Fruit fly (Drosophila melanogaster) whole organism, embryonic: Measurements from ENCODE around the gene CG15435.
A peak's percentile ranks its signal among the peaks of the same experiment; 100 is the strongest.

Source experiments
- Abd-B ChIP-seq: fragments of 200-800 bp; sonication (Bioruptor generic); optimal IDR thresholded peaks from 2 replicates; lab custom pipeline; 2018; ENCODE audit warnings: missing biosample characterization, mild to moderate bottlenecking, missing genetic modification characterization, moderate library complexity
- Asciz ChIP-seq: fragments of 200-800 bp; sonication (Bioruptor generic); optimal IDR thresholded peaks from 2 replicates; lab custom pipeline; 2017; ENCODE audit warnings: missing biosample characterization, mild to moderate bottlenecking, missing genetic modification characterization, missing genetic modification reagents
- Blimp-1 ChIP-seq: fragments of 200-800 bp; sonication (Bioruptor generic); optimal IDR thresholded peaks from 3 replicates; lab custom pipeline; 2018; ENCODE audit warnings: missing biosample characterization, missing genetic modification characterization, mild to moderate bottlenecking, moderate library complexity, missing genetic modification reagents
- CG1024 ChIP-seq: fragments of 200-800 bp; sonication (Bioruptor generic); IDR thresholded peaks from 2 replicates; pipeline ENCODE4 v1.3.6; 2022; ENCODE audit warnings: missing biosample characterization, missing genetic modification characterization
- CG10431 ChIP-seq: fragments of 200-800 bp; sonication (Bioruptor generic); optimal IDR thresholded peaks from 3 replicates; lab custom pipeline; 2018; ENCODE audit warnings: missing biosample characterization, mild to moderate bottlenecking, missing genetic modification characterization
- CG10543 ChIP-seq: fragments of 200-800 bp; sonication (Bioruptor generic); optimal IDR thresholded peaks from 3 replicates; lab custom pipeline; 2017; ENCODE audit warnings: missing biosample characterization, mild to moderate bottlenecking, missing genetic modification characterization, moderate library complexity
- CG10565 ChIP-seq: fragments of 200-800 bp; sonication (Bioruptor generic); optimal IDR thresholded peaks from 3 replicates; lab custom pipeline; 2016; ENCODE audit warnings: missing biosample characterization, mild to moderate bottlenecking, missing genetic modification characterization
- CG11085 ChIP-seq: fragments of 200-800 bp; sonication (Bioruptor generic); IDR thresholded peaks from 2 replicates; pipeline ENCODE4 v1.3.6; 2022; ENCODE audit warnings: missing biosample characterization, missing genetic modification characterization
- CG1233 ChIP-seq: fragments of 200-800 bp; sonication (Bioruptor generic); optimal IDR thresholded peaks from 4 replicates; lab custom pipeline; 2018; ENCODE audit warnings: missing biosample characterization, mild to moderate bottlenecking, missing genetic modification characterization
- CG12744 ChIP-seq: fragments of 200-800 bp; sonication (Bioruptor generic); optimal IDR thresholded peaks from 2 replicates; lab custom pipeline; 2016; ENCODE audit warnings: missing biosample characterization, missing genetic modification characterization
- CG17328 ChIP-seq: fragments of 200-800 bp; sonication (Bioruptor generic); IDR thresholded peaks from 2 replicates; pipeline ENCODE4 v1.3.6; 2022; ENCODE audit warnings: missing biosample characterization, missing genetic modification characterization
- CG17829 ChIP-seq: fragments of 200-800 bp; optimal IDR thresholded peaks from 2 replicates; lab custom pipeline; 2019; ENCODE audit warnings: missing biosample characterization, mild to moderate bottlenecking, missing genetic modification characterization, moderate library complexity
- CG3163 ChIP-seq: fragments of 200-800 bp; sonication (Bioruptor generic); optimal IDR thresholded peaks from 3 replicates; lab custom pipeline; 2016; ENCODE audit warnings: missing biosample characterization, missing genetic modification characterization
- CG4360 ChIP-seq: fragments of 200-800 bp; sonication (Bioruptor generic); IDR thresholded peaks from 2 replicates; pipeline ENCODE4 v1.3.6; 2022; ENCODE audit warnings: missing biosample characterization, missing genetic modification characterization
- CG5180 ChIP-seq: fragments of 200-800 bp; sonication (Bioruptor generic); optimal IDR thresholded peaks from 3 replicates; lab custom pipeline; 2017; ENCODE audit warnings: missing biosample characterization, missing genetic modification characterization, mild to moderate bottlenecking, moderate library complexity, missing genetic modification reagents
- CG7745 ChIP-seq: fragments of 200-800 bp; sonication (Bioruptor generic); optimal IDR thresholded peaks from 2 replicates; lab custom pipeline; 2018; ENCODE audit warnings: missing biosample characterization, mild to moderate bottlenecking, missing genetic modification characterization, moderate library complexity
- CG8089 ChIP-seq: fragments of 200-800 bp; sonication (Bioruptor generic); optimal IDR thresholded peaks from 3 replicates; lab custom pipeline; 2016; ENCODE audit warnings: missing biosample characterization, missing genetic modification characterization
- CG9609 ChIP-seq: fragments of 200-800 bp; sonication (Bioruptor generic); optimal IDR thresholded peaks from 3 replicates; lab custom pipeline; 2016; ENCODE audit warnings: missing biosample characterization, missing genetic modification characterization
- Chrac-16 ChIP-seq: fragments of 200-800 bp; sonication (Bioruptor generic); optimal IDR thresholded peaks from 3 replicates; lab custom pipeline; 2016; ENCODE audit warnings: missing biosample characterization, missing genetic modification characterization
- Dad ChIP-seq: fragments of 200-800 bp; sonication (Bioruptor generic); optimal IDR thresholded peaks from 3 replicates; lab custom pipeline; 2016; ENCODE audit warnings: missing biosample characterization, missing genetic modification characterization
- Dll ChIP-seq: fragments of 200-800 bp; sonication (Bioruptor generic); IDR thresholded peaks from 4 replicates; pipeline ENCODE4 v1.3.6; 2022; ENCODE audit warnings: missing biosample characterization, missing genetic modification characterization; ENCODE audit not compliant: partially characterized antibody
- Drgx ChIP-seq: fragments of 200-800 bp; sonication (Bioruptor generic); IDR thresholded peaks from 2 replicates; pipeline ENCODE4 v1.3.6; 2022; ENCODE audit warnings: missing biosample characterization, missing genetic modification characterization
- Fer1 ChIP-seq: fragments of 200-800 bp; sonication (Bioruptor generic); optimal IDR thresholded peaks from 2 replicates; lab custom pipeline; 2017; ENCODE audit warnings: missing biosample characterization, mild to moderate bottlenecking, missing genetic modification characterization
- HLH4C ChIP-seq: fragments of 200-800 bp; sonication (Bioruptor generic); IDR thresholded peaks from 3 replicates; pipeline ENCODE4 v1.3.6; 2022; ENCODE audit warnings: missing biosample characterization, missing genetic modification characterization; ENCODE audit not compliant: partially characterized antibody
- HLH54F ChIP-seq: fragments of 200-800 bp; sonication (Bioruptor generic); optimal IDR thresholded peaks from 3 replicates; lab custom pipeline; 2016; ENCODE audit warnings: missing biosample characterization, missing genetic modification characterization
- Hand ChIP-seq: fragments of 200-800 bp; sonication (Bioruptor generic); optimal IDR thresholded peaks from 2 replicates; lab custom pipeline; 2017; ENCODE audit warnings: mild to moderate bottlenecking, missing biosample characterization, missing genetic modification reagents, missing genetic modification characterization
- HmgD ChIP-seq: fragments of 200-800 bp; sonication (Bioruptor generic); optimal IDR thresholded peaks from 3 replicates; lab custom pipeline; 2016; ENCODE audit warnings: missing biosample characterization, missing genetic modification characterization
- Hr51 ChIP-seq, 2 experiments: fragments of 200-800 bp; sonication (Bioruptor generic); optimal IDR thresholded peaks; 2 replicates in 1 of 2; 3 replicates in 1 of 2; lab custom pipeline; 2016 to 2018; ENCODE audit warnings: missing biosample characterization in 2 of 2, missing genetic modification characterization in 2 of 2, mild to moderate bottlenecking in 1 of 2, moderate library complexity in 1 of 2
- Jarid2 ChIP-seq: fragments of 200-800 bp; sonication (Bioruptor generic); optimal IDR thresholded peaks from 3 replicates; lab custom pipeline; 2017; ENCODE audit warnings: mild to moderate bottlenecking, missing biosample characterization, missing genetic modification reagents, missing genetic modification characterization
- Lim3 ChIP-seq: fragments of 200-800 bp; sonication (Bioruptor generic); IDR thresholded peaks from 2 replicates; pipeline ENCODE4 v1.3.6; 2022; ENCODE audit warnings: missing biosample characterization, missing genetic modification characterization
- NC2α ChIP-seq: fragments of 200-800 bp; sonication (Bioruptor generic); optimal IDR thresholded peaks from 2 replicates; lab custom pipeline; 2016; ENCODE audit warnings: missing biosample characterization, missing genetic modification characterization
- Taf1 ChIP-seq: fragments of 200-800 bp; sonication (Bioruptor generic); IDR thresholded peaks from 2 replicates; pipeline ENCODE4 v1.3.6; 2022; ENCODE audit warnings: missing biosample characterization, missing genetic modification characterization
- Trl ChIP-seq, 3 experiments: fragments of >200 bp in 2 of 3; fragments of 200-800 bp in 1 of 3; sonication (Bioruptor generic) in 1 of 3; optimal IDR thresholded peaks; 2 replicates in 1 of 3; 3 replicates in 2 of 3; lab custom pipeline; 2016 to 2017; ENCODE audit warnings: missing biosample characterization in 1 of 3, missing genetic modification characterization in 1 of 3
- bowl ChIP-seq: fragments of 200-800 bp; sonication (Bioruptor generic); IDR thresholded peaks from 2 replicates; pipeline ENCODE4 v1.3.6; 2022; ENCODE audit warnings: missing biosample characterization, missing genetic modification characterization
- corto ChIP-seq: fragments of 200-800 bp; sonication (Bioruptor generic); optimal IDR thresholded peaks from 2 replicates; lab custom pipeline; 2016; ENCODE audit warnings: missing biosample characterization, mild to moderate bottlenecking, missing genetic modification characterization, moderate library complexity
- crp ChIP-seq, 2 experiments: fragments of 200-800 bp; sonication (Bioruptor generic); optimal IDR thresholded peaks; 2 replicates in 1 of 2; 3 replicates in 1 of 2; lab custom pipeline; 2017; ENCODE audit warnings: missing biosample characterization in 2 of 2, missing genetic modification characterization in 2 of 2, mild to moderate bottlenecking in 1 of 2, moderate library complexity in 1 of 2
- dm ChIP-seq: fragments of 200-800 bp; sonication (Bioruptor generic); optimal IDR thresholded peaks from 3 replicates; lab custom pipeline; 2016; ENCODE audit warnings: missing biosample characterization, missing genetic modification characterization
- dysf ChIP-seq: fragments of 200-800 bp; sonication (Bioruptor generic); IDR thresholded peaks from 3 replicates; pipeline ENCODE4 v1.3.6; 2022; ENCODE audit warnings: missing biosample characterization, missing genetic modification characterization
- pan ChIP-seq, 4 experiments: fragments of >200 bp in 3 of 4; fragments of 200-800 bp in 1 of 4; sonication (Bioruptor generic) in 1 of 4; optimal IDR thresholded peaks in 3 of 4; IDR thresholded peaks in 1 of 4; 2 replicates each; pipeline versions ENCODE4 v1.3.6 to Lab custom; 2017 to 2022; ENCODE audit warnings: missing biosample characterization in 2 of 4, missing genetic modification characterization in 2 of 4, mixed read lengths in 1 of 4
- repo ChIP-seq: fragments of 200-800 bp; sonication (Bioruptor generic); optimal IDR thresholded peaks from 2 replicates; lab custom pipeline; 2016; ENCODE audit warnings: missing biosample characterization, missing genetic modification characterization
- schlank ChIP-seq: fragments of 200-800 bp; sonication (Bioruptor generic); optimal IDR thresholded peaks from 2 replicates; lab custom pipeline; 2018; ENCODE audit warnings: missing biosample characterization, mild to moderate bottlenecking, missing genetic modification characterization
- sim ChIP-seq: fragments of 200-800 bp; sonication (Bioruptor generic); IDR thresholded peaks from 2 replicates; pipeline ENCODE4 v1.3.6; 2022; ENCODE audit warnings: missing biosample characterization, missing genetic modification characterization
- so ChIP-seq: fragments of 200-800 bp; sonication (Bioruptor generic); IDR thresholded peaks from 3 replicates; pipeline ENCODE4 v1.3.6; 2022; ENCODE audit warnings: missing biosample characterization, missing genetic modification characterization
- sob ChIP-seq: fragments of 200-800 bp; sonication (Bioruptor generic); IDR thresholded peaks from 2 replicates; pipeline ENCODE4 v1.3.6; 2022; ENCODE audit warnings: missing biosample characterization, missing genetic modification characterization
- stwl ChIP-seq: fragments of 200-800 bp; sonication (Bioruptor generic); optimal IDR thresholded peaks from 3 replicates; lab custom pipeline; 2018; ENCODE audit warnings: missing biosample characterization, mild to moderate bottlenecking, missing genetic modification characterization, moderate library complexity
- tna ChIP-seq: fragments of 200-800 bp; sonication (Bioruptor generic); IDR thresholded peaks from 2 replicates; pipeline ENCODE4 v1.3.6; 2022; ENCODE audit warnings: missing biosample characterization, missing genetic modification characterization; ENCODE audit not compliant: partially characterized antibody
- zf30C ChIP-seq: fragments of 200-800 bp; sonication (Bioruptor generic); optimal IDR thresholded peaks from 3 replicates; lab custom pipeline; 2018; ENCODE audit warnings: missing biosample characterization, mild to moderate bottlenecking, missing genetic modification characterization

CG15435 gene

DNA sequence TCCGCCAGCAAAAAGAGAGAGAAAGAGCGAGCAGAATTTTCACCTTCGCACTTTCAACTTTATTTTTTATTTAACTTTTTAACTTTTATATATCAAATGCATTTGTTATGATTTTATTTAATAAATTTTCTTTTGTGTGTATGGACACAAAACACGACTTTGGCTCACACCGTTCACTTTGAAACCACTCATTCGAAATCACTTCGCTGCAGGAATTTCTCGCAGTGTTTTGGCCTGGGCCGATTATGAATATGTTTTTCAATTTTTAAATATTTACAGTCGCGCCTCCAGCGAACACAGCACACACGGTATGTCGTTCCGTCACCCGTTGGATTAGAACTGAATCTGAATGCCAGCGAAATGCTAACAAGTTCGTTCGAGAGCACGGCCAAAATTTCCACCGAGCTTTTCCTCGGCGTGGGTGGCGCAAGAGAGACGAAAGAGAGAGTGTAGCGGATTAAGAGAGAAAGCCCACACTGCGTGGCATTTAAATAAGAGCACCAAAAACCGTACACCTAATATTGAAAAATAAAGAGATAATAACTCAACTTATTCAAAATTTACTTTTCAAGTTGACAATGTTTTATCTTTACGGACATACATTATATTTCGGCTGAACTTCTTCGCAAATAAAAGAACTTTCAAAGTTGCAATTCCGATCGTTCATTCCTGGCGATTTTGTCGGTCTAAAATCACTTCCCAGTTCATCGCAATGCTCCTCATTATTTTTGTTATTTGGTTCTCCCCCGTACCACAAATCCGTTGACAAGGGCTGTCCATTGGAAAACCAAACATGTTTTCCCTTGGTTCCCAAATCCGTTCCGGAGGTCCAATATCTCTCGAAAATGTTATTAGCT lies 18.4 kb upstream of the CG15435 start, which contains the start of gene CG15431 (continued):
- TF ChIP-seq CG9609 (GFP tag; lab: Kevin White, UChicago), result no peak
- TF ChIP-seq Blimp-1 (GFP tag; lab: Kevin White, UChicago), result no peak
- TF ChIP-seq zf30C (GFP tag; lab: Kevin White, UChicago), result peak; percentile 67
- no peak for TF ChIP-seq Lim3
- TF ChIP-seq CG10431 (GFP tag; lab: Kevin White, UChicago), result no peak
- TF ChIP-seq so (GFP tag; lab: Robert Waterston, UW), result 0 out of 3 replicates have a peak, but pooled peaks have one; percentile 22
- 0 out of 2 replicates have a peak, but pooled peaks have one; percentile 36 for TF ChIP-seq CG17328 (GFP tag; lab: Robert Waterston, UW)
- TF ChIP-seq CG8089, result no peak
- TF ChIP-seq Dll, result no peak
- no peak for TF ChIP-seq corto (GFP tag; lab: Kevin White, UChicago)
- no peak for TF ChIP-seq Abd-B (GFP tag; lab: Kevin White, UChicago)
- peak; percentile 70 for TF ChIP-seq dysf (GFP tag; lab: Robert Waterston, UW)
- peak; percentile 71 for TF ChIP-seq sob
- no peak for TF ChIP-seq CG10543
- no peak for TF ChIP-seq NC2α
- peak; percentile 73 to 82 for TF ChIP-seq Trl (optimal IDR thresholded peaks at IDR 0.05; lab: Kevin White, UChicago)
- no peak for TF ChIP-seq Trl (GFP tag; optimal IDR thresholded peaks at IDR 0.05; lab: Kevin White, UChicago)
- TF ChIP-seq schlank (tag; lab: Kevin White, UChicago), result no peak
- TF ChIP-seq Hr51 (GFP tag; optimal IDR thresholded peaks at IDR 0.05; lab: Kevin White, UChicago), result peak; percentile 52 to 62
- TF ChIP-seq CG4360 (GFP tag; lab: Robert Waterston, UW), result no peak
- TF ChIP-seq CG1233, result peak; percentile 30
- TF ChIP-seq Hand (GFP tag; lab: Kevin White, UChicago), result peak; percentile 19
- no peak for TF ChIP-seq CG10565 (GFP tag; lab: Kevin White, UChicago)
- TF ChIP-seq CG3163 (GFP tag; lab: Kevin White, UChicago), result peak; percentile 96
- no peak for TF ChIP-seq CG17829 (tag; lab: Kevin White, UChicago)
- no peak for TF ChIP-seq stwl (tag; lab: Kevin White, UChicago)
- TF ChIP-seq CG1024 (GFP tag; lab: Robert Waterston, UW), result 0 out of 2 replicates have a peak, but pooled peaks have one; percentile 40
- TF ChIP-seq HLH4C, result no peak
- no peak for TF ChIP-seq Dad (GFP tag; lab: Kevin White, UChicago)
- peak; percentile 67 for TF ChIP-seq Fer1 (GFP tag; lab: Kevin White, UChicago)
- TF ChIP-seq CG11085 (GFP tag; lab: Robert Waterston, UW), result no peak
- TF ChIP-seq bowl, result no peak
- no peak for TF ChIP-seq HmgD
- TF ChIP-seq CG12744, result peak; percentile 25
- TF ChIP-seq Taf1 (GFP tag; lab: Robert Waterston, UW), result peak; percentile 46; the same call in 1 of the 2 replicates
- no peak for TF ChIP-seq repo (GFP tag; lab: Kevin White, UChicago)
- peak; percentile 44 for TF ChIP-seq Asciz
- TF ChIP-seq CG5180, result peak; percentile 59
- no peak for TF ChIP-seq sim (GFP tag; lab: Robert Waterston, UW)
- TF ChIP-seq Drgx, result 0 out of 2 replicates have a peak, but pooled peaks have one; percentile 49
- peak; percentile 82 for TF ChIP-seq Jarid2 (GFP tag; lab: Kevin White, UChicago)
- TF ChIP-seq crp (GFP tag; optimal IDR thresholded peaks at IDR 0.05; lab: Kevin White, UChicago), result no peak
- no peak for TF ChIP-seq tna (GFP tag; lab: Robert Waterston, UW)
- no peak for TF ChIP-seq Chrac-16 (GFP tag; lab: Kevin White, UChicago)
- TF ChIP-seq HLH54F, result peak; percentile 46
- TF ChIP-seq pan (optimal IDR thresholded peaks at IDR 0.05; lab: Kevin White, UChicago), result no peak
- TF ChIP-seq pan (GFP tag; optimal IDR thresholded peaks at IDR 0.05 in 1 of 2, IDR thresholded peaks at IDR 0.05 in 1 of 2), result peak in 1 of 2 experiments; percentile 78
- no peak for TF ChIP-seq CG7745 (tag; lab: Kevin White, UChicago)
- TF ChIP-seq dm (GFP tag; lab: Kevin White, UChicago), result no peak
